Worm (Caenorhabditis elegans): ENCODE results near the gene sulp-4.

Gene sulp-4

DNA sequence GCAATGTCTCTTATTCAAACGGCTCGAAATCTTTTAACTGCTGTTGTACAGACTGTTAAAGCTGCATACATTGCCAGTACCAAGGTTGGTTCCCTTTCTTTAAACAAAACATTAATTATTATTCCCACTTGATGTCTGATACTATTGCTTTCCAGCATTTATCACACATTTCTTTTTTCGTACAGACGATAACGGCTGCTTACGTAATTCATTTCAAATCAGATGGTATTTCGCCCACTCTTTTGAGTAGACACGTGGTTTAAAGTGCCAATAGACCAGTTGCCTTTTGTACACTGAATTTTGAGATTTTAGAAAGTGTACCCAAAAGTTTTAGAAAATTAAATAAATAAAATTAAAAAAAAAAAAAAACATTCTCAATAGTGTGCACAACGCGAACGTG is 25.8 kb upstream of the sulp-4 start:
- TF ChIP-seq unc-62 (GFP tag; optimal IDR thresholded peaks at IDR 0.05): no peak
- no peak for TF ChIP-seq nhr-237 (tag; optimal IDR thresholded peaks at IDR 0.05)
- no peak for TF ChIP-seq sem-2 (GFP tag; optimal IDR thresholded peaks at IDR 0.05)
- TF ChIP-seq ces-1 (GFP tag; optimal IDR thresholded peaks at IDR 0.05): no peak
- no peak for TF ChIP-seq ham-2 (GFP tag; optimal IDR thresholded peaks at IDR 0.05)
- TF ChIP-seq lin-13 (tag; optimal IDR thresholded peaks at IDR 0.05): no peak
- no peak for TF ChIP-seq pha-4 (tag; optimal IDR thresholded peaks at IDR 0.05)
- TF ChIP-seq ceh-39 (tag; optimal IDR thresholded peaks at IDR 0.05): no peak
- TF ChIP-seq tbx-8 (GFP tag; optimal IDR thresholded peaks at IDR 0.05): no peak
- TF ChIP-seq hlh-1 (tag; optimal IDR thresholded peaks at IDR 0.05): no peak
- TF ChIP-seq M03D4.4 (tag; optimal IDR thresholded peaks at IDR 0.05): no peak
- no peak for TF ChIP-seq elt-1 (tag; optimal IDR thresholded peaks at IDR 0.05; ENCODE audit: borderline replicate concordance, insufficient read depth)
- no peak for TF ChIP-seq zip-8 (tag; optimal IDR thresholded peaks at IDR 0.05)

DNA sequence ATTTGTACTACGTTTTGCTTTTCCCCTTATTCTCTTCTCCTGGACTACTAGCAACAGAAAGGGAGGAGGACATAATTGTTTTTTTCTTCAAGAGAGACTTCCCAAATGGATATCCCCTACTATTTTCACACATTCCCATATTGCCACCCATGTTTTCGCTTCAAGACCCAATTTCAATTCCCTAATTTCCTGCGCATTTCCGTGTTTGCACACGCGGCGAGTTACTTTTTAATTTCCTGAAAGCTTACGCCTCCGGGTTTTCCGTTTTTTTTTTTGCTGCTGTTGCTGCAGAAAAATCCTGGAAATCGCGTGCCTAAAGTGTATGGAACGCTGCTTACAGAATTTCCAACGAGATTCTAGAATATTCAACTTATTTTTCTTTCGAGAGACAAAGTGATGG is 22.9 kb upstream of the sulp-4 start:
- peak; percentile 30 for TF ChIP-seq mls-2 (tag; optimal IDR thresholded peaks at IDR 0.05)
- no peak for TF ChIP-seq ceh-83 (GFP tag; optimal IDR thresholded peaks at IDR 0.05)
- TF ChIP-seq ces-1 (GFP tag; optimal IDR thresholded peaks at IDR 0.05): peak; percentile 37

- TF ChIP-seq lin-32 (GFP tag; optimal IDR thresholded peaks at IDR 0.05): no peak
- TF ChIP-seq blmp-1 (tag; optimal IDR thresholded peaks at IDR 0.05): no peak
Measured at ce11 chrV:11853723-11854122, 21.4 kb upstream of the sulp-4 start.

ce11 chrV:11854905-11855304 is 20.3 kb upstream of the sulp-4 start:
- peak; percentile 95 for TF ChIP-seq ces-1 (GFP tag; optimal IDR thresholded peaks at IDR 0.05)
- no peak for TF ChIP-seq snpc-4 (tag; optimal IDR thresholded peaks at IDR 0.05)

DNA sequence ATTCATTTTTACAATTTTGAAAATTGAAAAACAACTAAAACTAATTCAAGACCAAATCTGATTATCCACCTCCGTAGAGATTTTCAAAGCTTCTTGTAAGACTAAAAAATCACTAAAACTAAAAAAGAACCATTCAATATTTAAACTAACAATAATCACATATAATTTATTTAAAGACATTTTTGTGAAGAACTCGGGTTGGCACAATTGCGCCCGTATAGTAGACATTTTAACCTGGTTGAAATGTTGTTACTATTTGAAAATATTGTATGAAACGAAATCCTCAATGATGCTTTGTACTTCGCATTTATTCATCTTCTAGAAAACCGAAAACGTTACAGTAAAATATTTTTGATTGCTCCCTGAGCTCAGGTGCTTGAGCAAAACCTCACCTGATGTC is 19.1 kb upstream of the sulp-4 start:
- TF ChIP-seq lin-32 (GFP tag; optimal IDR thresholded peaks at IDR 0.05): no peak
- no peak for TF ChIP-seq bed-3 (GFP tag; optimal IDR thresholded peaks at IDR 0.05)
- TF ChIP-seq tbx-8 (GFP tag; optimal IDR thresholded peaks at IDR 0.05): no peak
- no peak for TF ChIP-seq unc-39 (tag; optimal IDR thresholded peaks at IDR 0.05)
- no peak for TF ChIP-seq elt-3 (tag; optimal IDR thresholded peaks at IDR 0.05)
- no peak for TF ChIP-seq ceh-83 (GFP tag; optimal IDR thresholded peaks at IDR 0.05)
- no peak for TF ChIP-seq drap-1 (GFP tag; optimal IDR thresholded peaks at IDR 0.05)
- no peak for TF ChIP-seq ces-1 (GFP tag; optimal IDR thresholded peaks at IDR 0.05)
- no peak for TF ChIP-seq sptf-1 (tag; optimal IDR thresholded peaks at IDR 0.05)
- no peak for TF ChIP-seq lin-13 (tag; optimal IDR thresholded peaks at IDR 0.05)
- no peak for TF ChIP-seq pha-4 (tag; optimal IDR thresholded peaks at IDR 0.05)
- TF ChIP-seq ztf-11 (tag; optimal IDR thresholded peaks at IDR 0.05): no peak
- TF ChIP-seq M03D4.4 (tag; optimal IDR thresholded peaks at IDR 0.05): no peak
- TF ChIP-seq flh-1 (GFP tag; optimal IDR thresholded peaks at IDR 0.05): no peak
- TF ChIP-seq nhr-76 (tag; optimal IDR thresholded peaks at IDR 0.05): no peak
- TF ChIP-seq elt-1 (tag; optimal IDR thresholded peaks at IDR 0.05; ENCODE audit: borderline replicate concordance, insufficient read depth): no peak
- no peak for TF ChIP-seq snpc-4 (tag; optimal IDR thresholded peaks at IDR 0.05)

ce11 chrV:11857756-11858155 is 17.4 kb upstream of the sulp-4 start:
- TF ChIP-seq nhr-237 (tag; optimal IDR thresholded peaks at IDR 0.05) (no peak), lsy-2 (tag; optimal IDR thresholded peaks at IDR 0.05) (no peak), hlh-1 (tag; optimal IDR thresholded peaks at IDR 0.05) (no peak), unc-120 (tag; optimal IDR thresholded peaks at IDR 0.05; ENCODE audit: poor library complexity, severe bottlenecking) (no peak), ham-2 (GFP tag; optimal IDR thresholded peaks at IDR 0.05) (no peak), nhr-76 (tag; optimal IDR thresholded peaks at IDR 0.05) (no peak), cnd-1 (tag; optimal IDR thresholded peaks at IDR 0.05) (no peak), tbx-8 (GFP tag; optimal IDR thresholded peaks at IDR 0.05) (no peak), snpc-4 (tag; optimal IDR thresholded peaks at IDR 0.05) (no peak), ceh-83 (GFP tag; optimal IDR thresholded peaks at IDR 0.05) (no peak), mls-2 (tag; optimal IDR thresholded peaks at IDR 0.05) (no peak), ceh-39 (tag; optimal IDR thresholded peaks at IDR 0.05) (no peak), drap-1 (GFP tag; optimal IDR thresholded peaks at IDR 0.05) (no peak), ces-1 (GFP tag; optimal IDR thresholded peaks at IDR 0.05) (no peak), sem-2 (GFP tag; optimal IDR thresholded peaks at IDR 0.05) (no peak)

All from whole organism, mixed stage, embryonic.